Fruit fly (Drosophila melanogaster) whole organism, wandering third instar larva: ENCODE results near the gene CG32625.

Experiments
- Abd-B ChIP-seq: fragments of >200 bp; optimal IDR thresholded peaks from 2 replicates; lab custom pipeline; 2017; ENCODE audit warnings: missing biosample characterization, missing genetic modification characterization
- CG32264 ChIP-seq: fragments of 200-800 bp; sonication (Bioruptor generic); optimal IDR thresholded peaks from 2 replicates; lab custom pipeline; 2016; ENCODE audit warnings: missing biosample characterization, missing genetic modification characterization
- CG9705 ChIP-seq: fragments of 200-800 bp; sonication (Bioruptor generic); optimal IDR thresholded peaks from 2 replicates; lab custom pipeline; 2018; ENCODE audit warnings: missing biosample characterization, mild to moderate bottlenecking, missing genetic modification characterization
- CrebA ChIP-seq: fragments of 200-800 bp; sonication (Bioruptor generic); optimal IDR thresholded peaks from 2 replicates; lab custom pipeline; 2016; ENCODE audit warnings: missing biosample characterization, mild to moderate bottlenecking, missing genetic modification characterization, borderline replicate concordance
- Dfd ChIP-seq: fragments of >200 bp; optimal IDR thresholded peaks from 2 replicates; lab custom pipeline; 2017; ENCODE audit warnings: missing biosample characterization, missing genetic modification characterization
- Dif ChIP-seq: fragments of 200-275, 200-300 bp; sonication (Bioruptor generic); optimal IDR thresholded peaks from 2 replicates; lab custom pipeline; 2018; ENCODE audit warnings: missing biosample characterization, missing genetic modification characterization; ENCODE audit not compliant: partially characterized antibody
- GATAd ChIP-seq: sonication (Bioruptor generic); optimal IDR thresholded peaks from 2 replicates; lab custom pipeline; 2016; ENCODE audit warnings: missing biosample characterization, missing genetic modification characterization
- Hnf4 ChIP-seq: fragments of 200-800 bp; sonication (Bioruptor generic); optimal IDR thresholded peaks from 2 replicates; lab custom pipeline; 2016; ENCODE audit warnings: missing biosample characterization, mild to moderate bottlenecking, missing genetic modification characterization
- Hr78 ChIP-seq: fragments of >200 bp; optimal IDR thresholded peaks from 2 replicates; lab custom pipeline; 2017; ENCODE audit warnings: missing biosample characterization, missing genetic modification characterization
- Hr83 ChIP-seq: fragments of 200-300 bp; sonication (Bioruptor generic); optimal IDR thresholded peaks from 2 replicates; lab custom pipeline; 2016; ENCODE audit warnings: missing biosample characterization, mild to moderate bottlenecking, missing genetic modification characterization, moderate library complexity; ENCODE audit not compliant: poor library complexity, severe bottlenecking
- Jra ChIP-seq: sonication (Bioruptor generic); optimal IDR thresholded peaks from 2 replicates; lab custom pipeline; 2016; ENCODE audit warnings: missing biosample characterization, missing genetic modification characterization
- Mio ChIP-seq: sonication (Bioruptor generic); optimal IDR thresholded peaks from 2 replicates; lab custom pipeline; 2016; ENCODE audit warnings: missing biosample characterization, missing genetic modification characterization
- Myc ChIP-seq: fragments of >200 bp; optimal IDR thresholded peaks from 2 replicates; lab custom pipeline; 2017
- N ChIP-seq: fragments of >200 bp; optimal IDR thresholded peaks from 2 replicates; lab custom pipeline; 2018; ENCODE audit warnings: missing biosample characterization, missing external identifiers, missing genetic modification characterization
- OdsH ChIP-seq: fragments of 200-800 bp; sonication (Bioruptor generic); optimal IDR thresholded peaks from 2 replicates; lab custom pipeline; 2016; ENCODE audit warnings: missing biosample characterization, mild to moderate bottlenecking, missing genetic modification characterization
- Rel ChIP-seq, 2 experiments: fragments of 200-800 bp; sonication (Bioruptor generic) in 1 of 2; optimal IDR thresholded peaks; 2 replicates in 1 of 2; 3 replicates in 1 of 2; lab custom pipeline; 2016 to 2019; ENCODE audit warnings: mild to moderate bottlenecking in 2 of 2, missing biosample characterization in 2 of 2, missing genetic modification characterization in 2 of 2, moderate library complexity in 1 of 2
- Sp1 ChIP-seq: fragments of 200-800 bp; sonication (Bioruptor generic); optimal IDR thresholded peaks from 3 replicates; lab custom pipeline; 2019; ENCODE audit warnings: missing biosample characterization, mild to moderate bottlenecking, missing genetic modification characterization, moderate library complexity
- Vsx2 ChIP-seq: fragments of 200-300, 225-300 bp; sonication (Bioruptor generic); optimal IDR thresholded peaks from 2 replicates; lab custom pipeline; 2018; ENCODE audit warnings: missing biosample characterization, missing genetic modification characterization; ENCODE audit not compliant: partially characterized antibody
- br ChIP-seq: fragments of 200-800 bp; sonication (Bioruptor generic); optimal IDR thresholded peaks from 2 replicates; lab custom pipeline; 2016; ENCODE audit warnings: missing biosample characterization, missing genetic modification characterization
- brk ChIP-seq: fragments of 200-800 bp; sonication (Bioruptor generic); optimal IDR thresholded peaks from 2 replicates; lab custom pipeline; 2016; ENCODE audit warnings: missing biosample characterization, mild to moderate bottlenecking, missing genetic modification characterization
- dl ChIP-seq, 2 experiments: fragments of 175-275, 200-275 bp in 1 of 2; fragments of 200-275 bp in 1 of 2; sonication (Bioruptor generic); optimal IDR thresholded peaks; lab custom pipeline; 2018; ENCODE audit warnings: mild to moderate bottlenecking in 2 of 2, missing biosample characterization in 2 of 2, missing genetic modification characterization in 2 of 2, moderate library complexity in 2 of 2; ENCODE audit not compliant: partially characterized antibody in 2 of 2, insufficient read depth in 1 of 2
- dmrt93B ChIP-seq: fragments of 200-800 bp; sonication (Bioruptor generic); optimal IDR thresholded peaks from 2 replicates; lab custom pipeline; 2018; ENCODE audit warnings: missing biosample characterization, mild to moderate bottlenecking, missing genetic modification characterization
- dsf ChIP-seq: sonication (Bioruptor generic); optimal IDR thresholded peaks from 2 replicates; lab custom pipeline; 2016; ENCODE audit warnings: missing biosample characterization, missing genetic modification characterization, borderline replicate concordance
- ey ChIP-seq: fragments of 200-800 bp; sonication (Bioruptor generic); optimal IDR thresholded peaks from 2 replicates; lab custom pipeline; 2016; ENCODE audit warnings: missing biosample characterization, missing genetic modification characterization
- fru ChIP-seq: fragments of 200-800 bp; sonication (Bioruptor generic); optimal IDR thresholded peaks from 3 replicates; lab custom pipeline; 2016; ENCODE audit warnings: missing biosample characterization, mild to moderate bottlenecking, missing genetic modification characterization
- h ChIP-seq: fragments of 200-800 bp; sonication (Bioruptor generic); optimal IDR thresholded peaks from 3 replicates; lab custom pipeline; 2016; ENCODE audit warnings: missing biosample characterization, mild to moderate bottlenecking, missing genetic modification characterization
- jim ChIP-seq: fragments of 175-275, 200-325 bp; sonication (Bioruptor generic); optimal IDR thresholded peaks from 2 replicates; lab custom pipeline; 2016; ENCODE audit warnings: missing biosample characterization, mild to moderate bottlenecking, missing genetic modification characterization
- lola ChIP-seq: fragments of >200 bp; optimal IDR thresholded peaks from 2 replicates; lab custom pipeline; 2017; ENCODE audit warnings: missing biosample characterization, missing genetic modification characterization
- rgr ChIP-seq: fragments of 200-800 bp; sonication (Bioruptor generic); optimal IDR thresholded peaks from 3 replicates; lab custom pipeline; 2016; ENCODE audit warnings: missing biosample characterization, mild to moderate bottlenecking, missing genetic modification characterization
- sage ChIP-seq: fragments of 200-800 bp; sonication (Bioruptor generic); optimal IDR thresholded peaks from 2 replicates; lab custom pipeline; 2016; ENCODE audit warnings: missing biosample characterization, mild to moderate bottlenecking, missing genetic modification characterization
- sv ChIP-seq: fragments of 200-800 bp; sonication (Bioruptor generic); optimal IDR thresholded peaks from 3 replicates; lab custom pipeline; 2016; ENCODE audit warnings: missing biosample characterization, missing genetic modification characterization
- tai ChIP-seq: sonication (Bioruptor generic); optimal IDR thresholded peaks from 2 replicates; lab custom pipeline; 2016; ENCODE audit warnings: missing biosample characterization, missing genetic modification characterization
- woc ChIP-seq: sonication (Bioruptor generic); optimal IDR thresholded peaks from 2 replicates; lab custom pipeline; 2016; ENCODE audit warnings: missing biosample characterization, mild to moderate bottlenecking, missing genetic modification characterization

Gene CG32625

dm6 chrX:13778568-13778967, 21.9 kb upstream of the CG32625 start:
- TF ChIP-seq Rel (GFP tag; optimal IDR thresholded peaks at IDR 0.05; lab: Kevin White, UChicago) = no peak
- TF ChIP-seq Rel (tag; optimal IDR thresholded peaks at IDR 0.05; lab: Kevin White, UChicago) = peak; percentile 91
- TF ChIP-seq Vsx2 (GFP tag; lab: Kevin White, UChicago) = no peak
- TF ChIP-seq dsf (GFP tag; lab: Kevin White, UChicago) = no peak
- no peak for TF ChIP-seq h
- no peak for TF ChIP-seq fru (GFP tag; lab: Kevin White, UChicago)
- no peak for TF ChIP-seq jim

- no peak for TF ChIP-seq fru (GFP tag; lab: Kevin White, UChicago)
- TF ChIP-seq tai = no peak
- TF ChIP-seq Sp1 (GFP tag; lab: Kevin White, UChicago) = no peak
- TF ChIP-seq h = no peak
- TF ChIP-seq Rel (GFP tag; optimal IDR thresholded peaks at IDR 0.05; lab: Kevin White, UChicago) = no peak
- no peak for TF ChIP-seq Rel (tag; optimal IDR thresholded peaks at IDR 0.05; lab: Kevin White, UChicago)
- TF ChIP-seq Hr83 (GFP tag; lab: Kevin White, UChicago) = no peak
- TF ChIP-seq, all 38 proteins: peak for 0
Observed at dm6 chrX:13770768-13771167, 14.1 kb upstream of the CG32625 start.

dm6 chrX:13766495-13766894, 9.9 kb upstream of the CG32625 start:
- TF ChIP-seq brk (GFP tag; lab: Kevin White, UChicago) (no peak), rgr (GFP tag; lab: Kevin White, UChicago) (no peak), N (GFP tag; lab: Kevin White, UChicago) (no peak), woc (GFP tag; lab: Kevin White, UChicago) (no peak), Hr83 (GFP tag; lab: Kevin White, UChicago) (no peak), Dfd (GFP tag; lab: Kevin White, UChicago) (no peak), sage (GFP tag; lab: Kevin White, UChicago) (no peak), Mio (GFP tag; lab: Kevin White, UChicago) (no peak), CG9705 (no peak), sv (GFP tag; lab: Kevin White, UChicago) (no peak), Dif (no peak), Abd-B (GFP tag; lab: Kevin White, UChicago) (no peak), br (no peak), dmrt93B (no peak), OdsH (GFP tag; lab: Kevin White, UChicago) (no peak), Myc (lab: Kevin White, UChicago) (no peak)
- TF ChIP-seq, all 38 proteins: peak for 0

DNA sequence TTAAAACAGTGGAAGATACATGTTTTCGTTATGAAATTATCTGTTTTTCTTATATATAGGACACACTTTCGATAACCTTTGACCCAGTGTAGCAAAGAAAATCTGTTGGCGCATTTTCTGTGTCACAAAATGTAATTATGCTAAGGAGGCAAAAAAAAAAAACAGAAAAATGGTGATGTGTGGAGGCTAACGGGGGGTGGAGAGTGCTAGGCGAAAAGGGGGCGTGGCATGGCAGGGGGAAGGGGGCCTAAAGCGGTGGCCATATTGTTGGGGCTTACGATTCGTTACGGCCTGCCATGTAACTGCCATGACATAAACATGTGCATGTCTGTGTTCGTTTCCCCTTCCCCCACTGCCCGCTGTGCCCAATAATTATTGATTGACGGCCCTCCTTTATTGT, 8.6 kb upstream of the CG32625 start:
- TF ChIP-seq lola (GFP tag; lab: Kevin White, UChicago) (no peak), Vsx2 (GFP tag; lab: Kevin White, UChicago) (no peak), CrebA (GFP tag; lab: Kevin White, UChicago) (no peak), rgr (GFP tag; lab: Kevin White, UChicago) (no peak), GATAd (GFP tag; lab: Kevin White, UChicago) (no peak), Sp1 (GFP tag; lab: Kevin White, UChicago) (no peak), CG32264 (GFP tag; lab: Kevin White, UChicago) (no peak), Jra (no peak), Hnf4 (GFP tag; lab: Kevin White, UChicago) (no peak), CG9705 (no peak), dl (GFP tag; optimal IDR thresholded peaks at IDR 0.05; lab: Kevin White, UChicago; ENCODE audit: insufficient read depth in 1 of 2, partially characterized antibody in 2 of 2) (no peak), dsf (GFP tag; lab: Kevin White, UChicago) (no peak), OdsH (GFP tag; lab: Kevin White, UChicago) (no peak), Rel (GFP tag; optimal IDR thresholded peaks at IDR 0.05; lab: Kevin White, UChicago) (no peak), Rel (tag; optimal IDR thresholded peaks at IDR 0.05; lab: Kevin White, UChicago) (no peak), br (no peak), sv (GFP tag; lab: Kevin White, UChicago) (no peak), sage (GFP tag; lab: Kevin White, UChicago) (no peak), Hr78 (GFP tag; lab: Kevin White, UChicago) (no peak), ey (GFP tag; lab: Kevin White, UChicago) (no peak)
